Fruit fly (Drosophila melanogaster) S2 (cell line): ENCODE measurements around the gene Atg8b.

Source experiments
- CG8478 ChIP-seq: fragments of >200 bp; optimal IDR thresholded peaks from 2 replicates; lab custom pipeline; 2018
- CTCF ChIP-seq, 2 experiments: fragments of >200 bp; optimal IDR thresholded peaks; 2 replicates each; lab custom pipeline; 2018

- TF ChIP-seq CG8478: no peak
- TF ChIP-seq CTCF (optimal IDR thresholded peaks at IDR 0.05; lab: Kevin White, UChicago): no peak
Observed at dm6 chr3R:17709623-17710145, 15.2 kb downstream of the Atg8b start.
